Worm (Caenorhabditis elegans) whole organism, young adult: ENCODE measurements around the gene T11B7.1.

Experiments used
- B0261.1 ChIP-seq: sonication (generic microtip); optimal IDR thresholded peaks from 2 replicates; lab custom pipeline; 2016; ENCODE audit warnings: mild to moderate bottlenecking, missing genetic modification characterization, moderate library complexity, missing compliant biosample characterization
- B0336.3 ChIP-seq: fragments of 200-800 bp; sonication (Bioruptor generic); IDR thresholded peaks from 2 replicates; pipeline ENCODE4 v1.3.6; 2022; ENCODE audit warnings: missing genetic modification characterization, missing compliant biosample characterization
- C17E4.6 ChIP-seq: fragments of 200-800 bp; sonication (Bioruptor generic); IDR thresholded peaks from 2 replicates; pipeline ENCODE4 v1.3.6; 2022; ENCODE audit warnings: missing genetic modification reagents, missing genetic modification characterization, missing compliant biosample characterization
- F10E7.11 ChIP-seq: sonication (generic microtip); optimal IDR thresholded peaks from 2 replicates; lab custom pipeline; 2017; ENCODE audit warnings: mild to moderate bottlenecking, missing genetic modification characterization, moderate library complexity, missing compliant biosample characterization
- F23B12.7 ChIP-seq: sonication (generic microtip); optimal IDR thresholded peaks from 2 replicates; lab custom pipeline; 2017; ENCODE audit warnings: missing genetic modification characterization, mild to moderate bottlenecking, missing compliant biosample characterization, antibody characterized with exemption, moderate library complexity; ENCODE audit not compliant: insufficient read depth
- F57C9.4 ChIP-seq: sonication (generic microtip); optimal IDR thresholded peaks from 2 replicates; lab custom pipeline; 2017; ENCODE audit warnings: mild to moderate bottlenecking, missing genetic modification characterization, missing compliant biosample characterization
- K11D2.4 ChIP-seq: fragments of 200-800 bp; sonication (Bioruptor generic); IDR thresholded peaks from 2 replicates; pipeline ENCODE4 v1.3.6; 2022; ENCODE audit warnings: missing genetic modification reagents, missing genetic modification characterization, missing compliant biosample characterization
- T07F8.4 ChIP-seq: sonication (generic microtip); optimal IDR thresholded peaks from 2 replicates; lab custom pipeline; 2016; ENCODE audit warnings: mild to moderate bottlenecking, missing genetic modification characterization, moderate library complexity, missing compliant biosample characterization
- T26A5.8 ChIP-seq: sonication (generic microtip); optimal IDR thresholded peaks from 2 replicates; lab custom pipeline; 2016; ENCODE audit warnings: missing genetic modification characterization, missing compliant biosample characterization
- Y53F4B.3 ChIP-seq: fragments of 200-800 bp; sonication (Bioruptor generic); IDR thresholded peaks from 2 replicates; pipeline ENCODE4 v1.3.6; 2022; ENCODE audit warnings: missing genetic modification reagents, missing genetic modification characterization, missing compliant biosample characterization
- aptf-3 ChIP-seq: fragments of 200-800 bp; sonication (Bioruptor generic); IDR thresholded peaks from 2 replicates; pipeline ENCODE4 v1.3.6; 2022; ENCODE audit warnings: missing genetic modification characterization, missing compliant biosample characterization
- atf-7 ChIP-seq: sonication (generic microtip); optimal IDR thresholded peaks from 2 replicates; lab custom pipeline; 2017; ENCODE audit warnings: mild to moderate bottlenecking, missing genetic modification characterization, missing compliant biosample characterization
- attf-3 ChIP-seq: fragments of 200-800 bp; sonication (Bioruptor generic); conservative IDR thresholded peaks from 2 replicates; pipeline ENCODE4 v1.3.6; 2022; ENCODE audit warnings: missing genetic modification reagents, missing genetic modification characterization, missing compliant biosample characterization
- attf-6 ChIP-seq: fragments of 200-800 bp; sonication (Bioruptor generic); IDR thresholded peaks from 2 replicates; pipeline ENCODE4 v1.3.6; 2022; ENCODE audit warnings: missing genetic modification reagents, missing genetic modification characterization, missing compliant biosample characterization
- bed-1 ChIP-seq: fragments of 200-800 bp; sonication (Bioruptor generic); IDR thresholded peaks from 2 replicates; pipeline ENCODE4 v1.3.6; 2022; ENCODE audit warnings: missing genetic modification reagents, missing genetic modification characterization, missing compliant biosample characterization
- ceh-100 ChIP-seq: fragments of 200-800 bp; sonication (Bioruptor generic); IDR thresholded peaks from 2 replicates; pipeline ENCODE4 v1.3.6; 2022; ENCODE audit warnings: missing genetic modification reagents, missing genetic modification characterization, missing compliant biosample characterization
- ceh-40 ChIP-seq: fragments of 200-800 bp; sonication (Bioruptor generic); IDR thresholded peaks from 2 replicates; pipeline ENCODE4 v1.3.6; 2022; ENCODE audit warnings: missing genetic modification characterization, missing compliant biosample characterization
- die-1 ChIP-seq: sonication (generic microtip); optimal IDR thresholded peaks from 2 replicates; lab custom pipeline; 2016; ENCODE audit warnings: missing genotype, mild to moderate bottlenecking, missing genetic modification characterization, missing compliant biosample characterization
- egrh-3 ChIP-seq: fragments of 200-800 bp; sonication (Bioruptor generic); IDR thresholded peaks from 2 replicates; pipeline ENCODE4 v1.3.6; 2022; ENCODE audit warnings: missing genetic modification reagents, missing genetic modification characterization, missing compliant biosample characterization
- hmg-20 ChIP-seq: fragments of 200-800 bp; sonication (Bioruptor generic); IDR thresholded peaks from 2 replicates; pipeline ENCODE4 v1.3.6; 2022; ENCODE audit warnings: missing genetic modification reagents, missing genetic modification characterization, missing compliant biosample characterization
- hrde-1 ChIP-seq: sonication (generic microtip); optimal IDR thresholded peaks from 2 replicates; lab custom pipeline; 2016; ENCODE audit warnings: missing genetic modification characterization, mild to moderate bottlenecking, missing compliant biosample characterization, moderate library complexity, missing genotype, missing genetic modification reagents, borderline replicate concordance
- lir-1 ChIP-seq: fragments of 200-800 bp; sonication (Bioruptor generic); conservative IDR thresholded peaks from 2 replicates; pipeline ENCODE4 v1.3.6; 2022; ENCODE audit warnings: missing genetic modification reagents, missing genetic modification characterization, missing compliant biosample characterization
- lsl-1 ChIP-seq: fragments of 200-800 bp; sonication (Bioruptor generic); optimal IDR thresholded peaks from 2 replicates; lab custom pipeline; 2018; ENCODE audit warnings: mild to moderate bottlenecking, missing genetic modification characterization, moderate library complexity, missing compliant biosample characterization
- madf-10 ChIP-seq: sonication (generic microtip); optimal IDR thresholded peaks from 2 replicates; lab custom pipeline; 2016; ENCODE audit warnings: mild to moderate bottlenecking, missing genetic modification characterization, missing compliant biosample characterization
- madf-3 ChIP-seq: fragments of 200-800 bp; sonication (Bioruptor generic); IDR thresholded peaks from 2 replicates; pipeline ENCODE4 v1.3.6; 2022; ENCODE audit warnings: missing genetic modification reagents, missing genetic modification characterization, missing compliant biosample characterization
- madf-6 ChIP-seq: fragments of 200-800 bp; sonication (Bioruptor generic); IDR thresholded peaks from 2 replicates; pipeline ENCODE4 v1.3.6; 2022; ENCODE audit warnings: missing genetic modification reagents, missing genetic modification characterization, missing compliant biosample characterization
- mcd-1 ChIP-seq: fragments of 200-800 bp; sonication (Bioruptor generic); IDR thresholded peaks from 2 replicates; pipeline ENCODE4 v1.3.6; 2022; ENCODE audit warnings: missing genetic modification reagents, missing genetic modification characterization, missing compliant biosample characterization
- mel-28 ChIP-seq: sonication (generic microtip); optimal IDR thresholded peaks from 2 replicates; lab custom pipeline; 2016; ENCODE audit warnings: borderline replicate concordance, mild to moderate bottlenecking, missing genetic modification characterization, missing compliant biosample characterization
- nhr-120 ChIP-seq: fragments of 200-800 bp; sonication (Bioruptor generic); IDR thresholded peaks from 2 replicates; pipeline ENCODE4 v1.3.6; 2022; ENCODE audit warnings: missing genetic modification characterization, missing compliant biosample characterization
- nhr-27 ChIP-seq: fragments of 200-800 bp; sonication (Bioruptor generic); optimal IDR thresholded peaks from 2 replicates; lab custom pipeline; 2018; ENCODE audit warnings: mild to moderate bottlenecking, missing genetic modification characterization, moderate library complexity, missing compliant biosample characterization
- nhr-90 ChIP-seq: sonication (generic microtip); optimal IDR thresholded peaks from 2 replicates; lab custom pipeline; 2016; ENCODE audit warnings: missing genotype, mild to moderate bottlenecking, missing genetic modification characterization, missing compliant biosample characterization
- pha-4 ChIP-seq: fragments of 150-350 bp; sonication (generic microtip); optimal IDR thresholded peaks from 2 replicates; lab custom pipeline; 2014; ENCODE audit warnings: missing biosample characterization, missing genetic modification reagents, missing genetic modification characterization
- repo-1 ChIP-seq: sonication (generic microtip); optimal IDR thresholded peaks from 2 replicates; lab custom pipeline; 2017; ENCODE audit warnings: mild to moderate bottlenecking, missing genetic modification characterization, missing compliant biosample characterization
- sdz-38 ChIP-seq: sonication (generic microtip); optimal IDR thresholded peaks from 2 replicates; lab custom pipeline; 2016; ENCODE audit warnings: missing genotype, missing genetic modification characterization, missing compliant biosample characterization
- sea-2 ChIP-seq: fragments of 200-800 bp; sonication (Bioruptor generic); IDR thresholded peaks from 2 replicates; pipeline ENCODE4 v1.3.6; 2022; ENCODE audit warnings: missing genetic modification characterization, missing compliant biosample characterization
- snpc-1.3 ChIP-seq: sonication (generic microtip); optimal IDR thresholded peaks from 2 replicates; lab custom pipeline; 2017; ENCODE audit warnings: missing genetic modification characterization, mild to moderate bottlenecking, missing compliant biosample characterization, antibody characterized with exemption, moderate library complexity, missing genotype, missing genetic modification reagents; ENCODE audit not compliant: insufficient read depth
- snpc-4 ChIP-seq, 5 experiments: fragments of 150-350 bp in 1 of 5; sonication (generic microtip) in 4 of 5; optimal IDR thresholded peaks; 2 replicates each; lab custom pipeline; 2014 to 2018; ENCODE audit warnings: missing genetic modification characterization in 5 of 5, missing biosample characterization in 3 of 5, antibody characterized with exemption in 2 of 5, mild to moderate bottlenecking in 2 of 5, missing compliant biosample characterization in 2 of 5, missing genotype in 2 of 5, moderate library complexity in 2 of 5, missing genetic modification reagents in 1 of 5
- somi-1 ChIP-seq: fragments of 200-800 bp; sonication (Bioruptor generic); optimal IDR thresholded peaks from 2 replicates; lab custom pipeline; 2018; ENCODE audit warnings: mild to moderate bottlenecking, missing genetic modification characterization, missing compliant biosample characterization
- tlf-1 ChIP-seq: fragments of 200-800 bp; sonication (Bioruptor generic); optimal IDR thresholded peaks from 2 replicates; lab custom pipeline; 2018; ENCODE audit warnings: mild to moderate bottlenecking, missing genetic modification characterization, missing compliant biosample characterization
- xnd-1 ChIP-seq: sonication (generic microtip); optimal IDR thresholded peaks from 2 replicates; lab custom pipeline; 2016; ENCODE audit warnings: missing genotype, missing genetic modification reagents, missing genetic modification characterization, missing compliant biosample characterization
- ztf-18 ChIP-seq: sonication (generic microtip); optimal IDR thresholded peaks from 2 replicates; lab custom pipeline; 2016; ENCODE audit warnings: missing genotype, mild to moderate bottlenecking, missing genetic modification characterization, missing compliant biosample characterization
- ztf-22 ChIP-seq: fragments of 200-800 bp; sonication (Bioruptor generic); optimal IDR thresholded peaks from 2 replicates; lab custom pipeline; 2018; ENCODE audit warnings: mild to moderate bottlenecking, missing genetic modification characterization, moderate library complexity, missing compliant biosample characterization
- ztf-26 ChIP-seq: sonication (generic microtip); optimal IDR thresholded peaks from 2 replicates; lab custom pipeline; 2017; ENCODE audit warnings: missing genetic modification characterization, missing compliant biosample characterization

The T11B7.1 gene

ce11 chrIV:8819471-8819870 is 21.0 kb upstream of the T11B7.1 start:
- TF ChIP-seq attf-6 (GFP tag; lab: Robert Waterston, UW) (no peak), tlf-1 (no peak), F10E7.11 (no peak), sdz-38 (no peak), ztf-22 (GFP tag; lab: Kevin White, UChicago) (no peak), lir-1 (GFP tag; lab: Robert Waterston, UW) (no peak), nhr-27 (tag; lab: Kevin White, UChicago) (no peak), egrh-3 (GFP tag; lab: Robert Waterston, UW) (no peak), ztf-26 (no peak), attf-3 (GFP tag; lab: Robert Waterston, UW) (no peak), die-1 (no peak), repo-1 (tag; lab: Kevin White, UChicago) (no peak), aptf-3 (GFP tag; lab: Robert Waterston, UW) (no peak)

ce11 chrIV:8820041-8820440 is 20.5 kb upstream of the T11B7.1 start, which contains the start of gene T28C6.3:
Gene T28C6.3 (plus strand): TSS chrIV:8820341.
- TF ChIP-seq ztf-18 (no peak), mel-28 (tag; lab: Kevin White, UChicago) (no peak), ceh-100 (GFP tag; lab: Robert Waterston, UW) (no peak), snpc-4 (GFP tag; optimal IDR thresholded peaks at IDR 0.05; lab: Kevin White, UChicago) (no peak), snpc-4 (tag; optimal IDR thresholded peaks at IDR 0.05; lab: Kevin White, UChicago) (no peak), ceh-40 (GFP tag; lab: Robert Waterston, UW) (no peak)

ce11 chrIV:8821147-8821546 is 19.4 kb upstream of the T11B7.1 start, which contains the start of gene T28C6.5:
Gene T28C6.5 (plus strand): TSS chrIV:8821447.
- no peak for TF ChIP-seq attf-6 (GFP tag; lab: Robert Waterston, UW)
- TF ChIP-seq madf-3 (GFP tag; lab: Robert Waterston, UW) = no peak
- TF ChIP-seq B0261.1 = no peak
- TF ChIP-seq xnd-1 (tag; lab: Kevin White, UChicago) = no peak
- no peak for TF ChIP-seq Y53F4B.3 (GFP tag; lab: Robert Waterston, UW)
- TF ChIP-seq T07F8.4 (tag; lab: Kevin White, UChicago) = no peak
- no peak for TF ChIP-seq sea-2 (GFP tag; lab: Robert Waterston, UW)
- TF ChIP-seq madf-6 (GFP tag; lab: Robert Waterston, UW) = no peak
- no peak for TF ChIP-seq egrh-3 (GFP tag; lab: Robert Waterston, UW)
- no peak for TF ChIP-seq nhr-27 (tag; lab: Kevin White, UChicago)
- TF ChIP-seq nhr-120 (GFP tag; lab: Robert Waterston, UW) = no peak
- TF ChIP-seq B0336.3 (GFP tag; lab: Robert Waterston, UW) = no peak
- TF ChIP-seq F23B12.7 = no peak
- no peak for TF ChIP-seq madf-10
- TF ChIP-seq lsl-1 (GFP tag; lab: Kevin White, UChicago) = no peak
- TF ChIP-seq hmg-20 = no peak

ce11 chrIV:8822598-8822997 is 17.9 kb upstream of the T11B7.1 start:
- no peak for TF ChIP-seq T26A5.8 (tag; lab: Kevin White, UChicago)
- no peak for TF ChIP-seq somi-1 (GFP tag; lab: Kevin White, UChicago)
- TF ChIP-seq F57C9.4 (tag; lab: Kevin White, UChicago) = no peak
- no peak for TF ChIP-seq mel-28 (tag; lab: Kevin White, UChicago)
- no peak for TF ChIP-seq nhr-90 (tag; lab: Kevin White, UChicago)
- no peak for TF ChIP-seq mcd-1 (GFP tag; lab: Robert Waterston, UW)
- no peak for TF ChIP-seq C17E4.6 (GFP tag; lab: Robert Waterston, UW)
- no peak for TF ChIP-seq hrde-1 (tag; lab: Kevin White, UChicago)
- no peak for TF ChIP-seq bed-1 (GFP tag; lab: Robert Waterston, UW)
- TF ChIP-seq snpc-1.3 (tag; lab: Kevin White, UChicago) = no peak
- TF ChIP-seq nhr-27 (tag; lab: Kevin White, UChicago) = no peak
- no peak for TF ChIP-seq pha-4 (tag; lab: Kevin White, UChicago)
- no peak for TF ChIP-seq K11D2.4 (GFP tag; lab: Robert Waterston, UW)
- TF ChIP-seq atf-7 (tag; lab: Kevin White, UChicago) = no peak
- no peak for TF ChIP-seq die-1
